Worm (Caenorhabditis elegans) whole organism, mixed stage, embryonic: ENCODE measurements around the gene Y41D4A.3.

Experiments
- blmp-1 ChIP-seq: fragments of 150-350 bp; optimal IDR thresholded peaks from 2 replicates; lab custom pipeline; 2014; ENCODE audit warnings: missing biosample characterization, missing genetic modification characterization
- ceh-43 ChIP-seq: fragments of 200-800 bp; sonication (Bioruptor generic); optimal IDR thresholded peaks from 2 replicates; lab custom pipeline; 2018; ENCODE audit warnings: mild to moderate bottlenecking, missing genetic modification characterization, moderate library complexity, missing compliant biosample characterization
- drap-1 ChIP-seq: fragments of 200-800 bp; sonication (Bioruptor generic); optimal IDR thresholded peaks from 3 replicates; lab custom pipeline; 2018; ENCODE audit warnings: mild to moderate bottlenecking, missing genetic modification characterization, missing compliant biosample characterization
- flh-1 ChIP-seq: fragments of 200-800 bp; sonication (Bioruptor generic); optimal IDR thresholded peaks from 2 replicates; lab custom pipeline; 2018; ENCODE audit warnings: mild to moderate bottlenecking, missing genetic modification characterization, moderate library complexity, missing compliant biosample characterization
- lin-13 ChIP-seq: fragments of 150-350 bp; optimal IDR thresholded peaks from 2 replicates; lab custom pipeline; 2014; ENCODE audit warnings: missing biosample characterization, missing genetic modification characterization
- lsy-2 ChIP-seq: fragments of 150-350 bp; optimal IDR thresholded peaks from 2 replicates; lab custom pipeline; 2014; ENCODE audit warnings: missing biosample characterization, missing genetic modification characterization
- mab-5 ChIP-seq: fragments of 150-350 bp; optimal IDR thresholded peaks from 2 replicates; lab custom pipeline; 2014; ENCODE audit warnings: missing biosample characterization, missing genetic modification characterization
- mep-1 ChIP-seq: fragments of 150-350 bp; optimal IDR thresholded peaks from 2 replicates; lab custom pipeline; 2017; ENCODE audit warnings: missing biosample characterization, missing genetic modification reagents, missing genetic modification characterization, inconsistent platforms
- nhr-12 ChIP-seq: fragments of 150-350 bp; optimal IDR thresholded peaks from 2 replicates; lab custom pipeline; 2014; ENCODE audit warnings: missing biosample characterization, missing genetic modification characterization
- nhr-28 ChIP-seq: fragments of 150-350 bp; optimal IDR thresholded peaks from 2 replicates; lab custom pipeline; 2014; ENCODE audit warnings: missing biosample characterization, missing genetic modification characterization
- pha-4 ChIP-seq: fragments of 150-350 bp; optimal IDR thresholded peaks from 2 replicates; lab custom pipeline; 2018; ENCODE audit warnings: missing biosample characterization, missing genetic modification reagents, missing genetic modification characterization
- snpc-4 ChIP-seq: fragments of 150-350 bp; optimal IDR thresholded peaks from 2 replicates; lab custom pipeline; 2014; ENCODE audit warnings: missing biosample characterization, missing genetic modification characterization
- ztf-11 ChIP-seq: fragments of 150-350 bp; optimal IDR thresholded peaks from 2 replicates; lab custom pipeline; 2014; ENCODE audit warnings: missing biosample characterization, missing genetic modification characterization

ce11 chrIV:1710535-1710934, 43.0 kb upstream of the Y41D4A.3 start:
- no peak for TF ChIP-seq pha-4
- no peak for TF ChIP-seq blmp-1 (tag; lab: Kevin White, UChicago)
- no peak for TF ChIP-seq snpc-4
- no peak for TF ChIP-seq lin-13 (tag; lab: Kevin White, UChicago)
- TF ChIP-seq mab-5 (tag; lab: Kevin White, UChicago), result no peak
- no peak for TF ChIP-seq ztf-11 (tag; lab: Kevin White, UChicago)
- TF ChIP-seq nhr-28 (tag; lab: Kevin White, UChicago), result no peak
- TF ChIP-seq drap-1, result no peak
- TF ChIP-seq mep-1 (tag; lab: Kevin White, UChicago), result no peak
- no peak for TF ChIP-seq nhr-12 (tag; lab: Kevin White, UChicago)
- no peak for TF ChIP-seq ceh-43 (GFP tag; lab: Kevin White, UChicago)
- TF ChIP-seq lsy-2 (tag; lab: Kevin White, UChicago), result no peak
- TF ChIP-seq flh-1 (GFP tag; lab: Kevin White, UChicago), result no peak
